ENCODE assay signal across 1 fruit fly cellular context in the genomic region with DNA sequence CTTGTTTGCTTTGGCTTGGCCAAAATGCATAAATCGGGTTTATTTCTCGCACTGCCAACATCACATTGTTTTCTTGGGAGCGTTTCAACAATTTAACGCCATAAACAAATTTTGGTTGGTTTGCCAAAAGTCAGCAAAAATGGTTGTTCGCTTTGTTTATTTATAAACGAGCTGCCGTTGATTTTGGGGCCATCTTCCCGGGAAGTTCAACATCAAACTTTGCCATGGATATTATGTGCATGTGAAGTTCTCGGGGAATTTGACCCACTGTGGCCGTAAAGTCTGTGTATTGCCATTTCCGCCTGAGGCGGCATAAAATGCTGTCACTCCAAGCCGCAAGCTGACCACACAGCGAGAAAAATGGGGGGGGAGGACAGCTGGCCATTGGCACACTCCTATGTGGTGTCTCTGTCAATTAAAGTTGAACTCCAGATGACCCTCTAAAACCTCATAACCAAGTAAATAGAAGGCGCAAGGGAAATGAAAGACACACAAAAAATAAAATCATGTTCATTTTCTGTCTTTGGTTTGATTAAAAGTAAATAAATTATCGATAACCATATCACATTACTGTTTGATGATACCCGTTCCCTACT.
TF ChIP-seq lines count a peak whose summit lies in the region.

No protein-coding gene starts in this region.

TF ChIP-seq in whole organism, embryonic, 481 proteins besides CTCF, POLR2A, EP300 and RAD21 (continued from another document):
- TF ChIP-seq nerfin-1 (tag; optimal IDR thresholded peaks at IDR 0.05; lab: Kevin White, UChicago): no peak
- no peak for TF ChIP-seq CG14965 (GFP tag; optimal IDR thresholded peaks at IDR 0.05; lab: Kevin White, UChicago; ENCODE audit: borderline replicate concordance)
- TF ChIP-seq CG8478 (optimal IDR thresholded peaks at IDR 0.05; lab: Kevin White, UChicago): no peak
- no peak for TF ChIP-seq CG14014 (GFP tag; IDR thresholded peaks at IDR 0.05; lab: Robert Waterston, UW)
- no peak for TF ChIP-seq cwo (GFP tag; optimal IDR thresholded peaks at IDR 0.05; lab: Kevin White, UChicago)
- TF ChIP-seq NC2β (GFP tag; optimal IDR thresholded peaks at IDR 0.05; lab: Kevin White, UChicago): no peak
- no peak for TF ChIP-seq CG30020 (tag; optimal IDR thresholded peaks at IDR 0.05; lab: Kevin White, UChicago)
- no peak for TF ChIP-seq dimm (GFP tag; IDR thresholded peaks at IDR 0.05; lab: Robert Waterston, UW)
- TF ChIP-seq grau (tag; optimal IDR thresholded peaks at IDR 0.05; lab: Kevin White, UChicago): no peak
- no peak for TF ChIP-seq esg (GFP tag; conservative IDR thresholded peaks at IDR 0.05; lab: Robert Waterston, UW)
- TF ChIP-seq br (optimal IDR thresholded peaks at IDR 0.05; lab: Kevin White, UChicago): no peak
- no peak for TF ChIP-seq crp (GFP tag; optimal IDR thresholded peaks at IDR 0.05; lab: Kevin White, UChicago)
- TF ChIP-seq CG4820 (GFP tag; optimal IDR thresholded peaks at IDR 0.05; lab: Kevin White, UChicago): no peak
- TF ChIP-seq CG10147 (GFP tag; optimal IDR thresholded peaks at IDR 0.05; lab: Kevin White, UChicago): no peak
- no peak for TF ChIP-seq CG8388 (GFP tag; optimal IDR thresholded peaks at IDR 0.05; lab: Kevin White, UChicago)
- TF ChIP-seq CG11085 (GFP tag; IDR thresholded peaks at IDR 0.05; lab: Robert Waterston, UW): no peak
- no peak for TF ChIP-seq CG1832 (GFP tag; optimal IDR thresholded peaks at IDR 0.05; lab: Kevin White, UChicago)
- TF ChIP-seq Scr (GFP tag; IDR thresholded peaks at IDR 0.05; lab: Robert Waterston, UW; ENCODE audit: partially characterized antibody): no peak
- TF ChIP-seq kah (GFP tag; optimal IDR thresholded peaks at IDR 0.05; lab: Kevin White, UChicago): no peak
